Worm (Caenorhabditis elegans) whole organism, midembryonic: ENCODE results near the gene kin-36.

Experiments
- ref-1 ChIP-seq: fragments of 200-800 bp; sonication (Bioruptor generic); conservative IDR thresholded peaks from 2 replicates; pipeline ENCODE4 v1.3.6; 2022; ENCODE audit warnings: missing genetic modification reagents, missing genetic modification characterization, missing compliant biosample characterization
- tab-1 ChIP-seq: fragments of 200-800 bp; sonication (Bioruptor generic); IDR thresholded peaks from 2 replicates; pipeline ENCODE4 v1.3.6; 2022; ENCODE audit warnings: missing genetic modification characterization, missing compliant biosample characterization
- ztf-23 ChIP-seq: fragments of 200-800 bp; sonication (Bioruptor generic); IDR thresholded peaks from 2 replicates; pipeline ENCODE4 v1.3.6; 2022; ENCODE audit warnings: missing genetic modification reagents, missing genetic modification characterization, missing compliant biosample characterization
- ztf-29 ChIP-seq: fragments of 200-800 bp; sonication (Bioruptor generic); IDR thresholded peaks from 2 replicates; pipeline ENCODE4 v1.3.6; 2022; ENCODE audit warnings: missing genetic modification reagents, missing genetic modification characterization, missing compliant biosample characterization

ce11 chrIV:4703911-4704310 lies 25.1 kb downstream of the kin-36 start, which contains the start of gene ogdh-1:
- TF ChIP-seq ztf-29 (no peak), ref-1 (GFP tag; lab: Robert Waterston, UW) (no peak), ztf-23 (no peak), tab-1 (no peak)
